Fruit fly (Drosophila melanogaster): ENCODE data around the gene Trm7-34.

dm6 chr3R:21112742-21113465 lies 20.8 kb downstream of the Trm7-34 start:
- TF ChIP-seq CG8301 (tag; optimal IDR thresholded peaks at IDR 0.05) (peak; percentile 85), CG8159 (tag; optimal IDR thresholded peaks at IDR 0.05) (peak; percentile 61), Pif1B (GFP tag; optimal IDR thresholded peaks at IDR 0.05) (peak; percentile 78), CG34367 (tag; optimal IDR thresholded peaks at IDR 0.05) (no peak), Snoo (tag; optimal IDR thresholded peaks at IDR 0.05) (peak; percentile 56), D1 (tag; optimal IDR thresholded peaks at IDR 0.05) (no peak), CG9948 (tag; optimal IDR thresholded peaks at IDR 0.05) (peak; percentile 62), CG14655 (GFP tag; optimal IDR thresholded peaks at IDR 0.05) (no peak), CG17806 (tag; optimal IDR thresholded peaks at IDR 0.05) (peak; percentile 77), rn (GFP tag; IDR thresholded peaks at IDR 0.05) (peak; percentile 38; the same call in 1 of the 2 replicates), EcR (GFP tag; optimal IDR thresholded peaks at IDR 0.05) (no peak), Ets98B (GFP tag; IDR thresholded peaks at IDR 0.05) (peak; percentile 91)
